Worm (Caenorhabditis elegans): ENCODE results near the gene phy-4.

ce11 chrV:19533480-19533879 lies 20.0 kb upstream of the phy-4 start:
- no peak for TF ChIP-seq Y53F4B.3 (GFP tag; IDR thresholded peaks at IDR 0.05)
- no peak for TF ChIP-seq tbx-9 (tag; optimal IDR thresholded peaks at IDR 0.05; ENCODE audit: borderline replicate concordance)
- no peak for TF ChIP-seq ceh-58 (GFP tag; IDR thresholded peaks at IDR 0.05)
- no peak for TF ChIP-seq ama-1 (optimal IDR thresholded peaks at IDR 0.05)
- no peak for TF ChIP-seq ama-1 (GFP tag; optimal IDR thresholded peaks at IDR 0.05)
- no peak for TF ChIP-seq rcor-1 (GFP tag; IDR thresholded peaks at IDR 0.05)
- TF ChIP-seq nhr-90 (tag; optimal IDR thresholded peaks at IDR 0.05): no peak
- no peak for TF ChIP-seq madf-3 (GFP tag; IDR thresholded peaks at IDR 0.05)
- no peak for TF ChIP-seq nfya-1 (tag; optimal IDR thresholded peaks at IDR 0.05; ENCODE audit: borderline replicate concordance, insufficient read depth)
- no peak for TF ChIP-seq madf-8 (GFP tag; conservative IDR thresholded peaks at IDR 0.05)

All from whole organism, young adult.